Worm (Caenorhabditis elegans) whole organism, young adult: Measurements from ENCODE around the gene Y56A3A.30.

Experiments
- B0261.1 ChIP-seq: sonication (generic microtip); optimal IDR thresholded peaks from 2 replicates; lab custom pipeline; 2016; ENCODE audit warnings: mild to moderate bottlenecking, missing genetic modification characterization, moderate library complexity, missing compliant biosample characterization
- F22D6.2 ChIP-seq: sonication (generic microtip); optimal IDR thresholded peaks from 2 replicates; lab custom pipeline; 2016; ENCODE audit warnings: mild to moderate bottlenecking, missing genetic modification characterization, missing compliant biosample characterization
- F23B12.7 ChIP-seq: sonication (generic microtip); optimal IDR thresholded peaks from 2 replicates; lab custom pipeline; 2017; ENCODE audit warnings: missing genetic modification characterization, mild to moderate bottlenecking, missing compliant biosample characterization, antibody characterized with exemption, moderate library complexity; ENCODE audit not compliant: insufficient read depth
- F33H1.4 ChIP-seq: fragments of 200-800 bp; sonication (Bioruptor generic); IDR thresholded peaks from 2 replicates; pipeline ENCODE4 v1.3.6; 2022; ENCODE audit warnings: missing genetic modification reagents, missing genetic modification characterization, missing compliant biosample characterization
- F49E8.2 ChIP-seq: sonication (generic microtip); optimal IDR thresholded peaks from 3 replicates; lab custom pipeline; 2017; ENCODE audit warnings: missing genetic modification characterization, mild to moderate bottlenecking, missing compliant biosample characterization, antibody characterized with exemption, moderate library complexity; ENCODE audit not compliant: insufficient read depth
- F57A8.1 ChIP-seq: fragments of 200-800 bp; sonication (Bioruptor generic); optimal IDR thresholded peaks from 2 replicates; lab custom pipeline; 2018; ENCODE audit warnings: mild to moderate bottlenecking, missing genetic modification characterization, moderate library complexity, missing compliant biosample characterization
- F57C9.4 ChIP-seq: sonication (generic microtip); optimal IDR thresholded peaks from 2 replicates; lab custom pipeline; 2017; ENCODE audit warnings: mild to moderate bottlenecking, missing genetic modification characterization, missing compliant biosample characterization
- T26A5.8 ChIP-seq: sonication (generic microtip); optimal IDR thresholded peaks from 2 replicates; lab custom pipeline; 2016; ENCODE audit warnings: missing genetic modification characterization, missing compliant biosample characterization
- Y79H2A.3 ChIP-seq: fragments of 200-800 bp; sonication (Bioruptor generic); conservative IDR thresholded peaks from 2 replicates; pipeline ENCODE4 v1.3.6; 2022; ENCODE audit warnings: missing genetic modification reagents, missing genetic modification characterization, missing compliant biosample characterization
- Y95B8A.8 ChIP-seq: fragments of 200-800 bp; sonication (Bioruptor generic); IDR thresholded peaks from 2 replicates; pipeline ENCODE4 v1.3.6; 2022; ENCODE audit warnings: missing genetic modification reagents, missing genetic modification characterization, missing compliant biosample characterization
- atf-7 ChIP-seq: sonication (generic microtip); optimal IDR thresholded peaks from 2 replicates; lab custom pipeline; 2017; ENCODE audit warnings: mild to moderate bottlenecking, missing genetic modification characterization, missing compliant biosample characterization
- attf-3 ChIP-seq: fragments of 200-800 bp; sonication (Bioruptor generic); conservative IDR thresholded peaks from 2 replicates; pipeline ENCODE4 v1.3.6; 2022; ENCODE audit warnings: missing genetic modification reagents, missing genetic modification characterization, missing compliant biosample characterization
- ceh-79 ChIP-seq: sonication (generic microtip); optimal IDR thresholded peaks from 2 replicates; lab custom pipeline; 2017; ENCODE audit warnings: mild to moderate bottlenecking, missing genetic modification characterization, missing compliant biosample characterization
- egl-44 ChIP-seq: fragments of 200-800 bp; sonication (Bioruptor generic); IDR thresholded peaks from 2 replicates; pipeline ENCODE4 v1.3.6; 2022; ENCODE audit warnings: missing genetic modification reagents, missing genetic modification characterization, missing compliant biosample characterization
- ekl-4 ChIP-seq: fragments of 200-800 bp; sonication (Bioruptor generic); IDR thresholded peaks from 2 replicates; pipeline ENCODE4 v1.3.6; 2022; ENCODE audit warnings: missing genetic modification reagents, missing genetic modification characterization, missing compliant biosample characterization
- gei-17 ChIP-seq: fragments of 200-800 bp; sonication (Bioruptor generic); optimal IDR thresholded peaks from 2 replicates; lab custom pipeline; 2018; ENCODE audit warnings: mild to moderate bottlenecking, missing genetic modification characterization, missing compliant biosample characterization
- hlh-26 ChIP-seq: fragments of 200-800 bp; sonication (Bioruptor generic); conservative IDR thresholded peaks from 2 replicates; pipeline ENCODE4 v1.3.6; 2022; ENCODE audit warnings: missing genetic modification reagents, missing genetic modification characterization, missing compliant biosample characterization
- hmg-1.2 ChIP-seq: fragments of 200-800 bp; sonication (Bioruptor generic); IDR thresholded peaks from 2 replicates; pipeline ENCODE4 v1.3.6; 2022; ENCODE audit warnings: missing genetic modification reagents, missing genetic modification characterization, missing compliant biosample characterization
- hrde-1 ChIP-seq: sonication (generic microtip); optimal IDR thresholded peaks from 2 replicates; lab custom pipeline; 2016; ENCODE audit warnings: missing genetic modification characterization, mild to moderate bottlenecking, missing compliant biosample characterization, moderate library complexity, missing genotype, missing genetic modification reagents, borderline replicate concordance
- hsf-1 ChIP-seq: fragments of 200-800 bp; sonication (Bioruptor generic); IDR thresholded peaks from 2 replicates; pipeline ENCODE4 v1.3.6; 2022; ENCODE audit warnings: missing genetic modification reagents, missing genetic modification characterization, missing compliant biosample characterization
- lag-1 ChIP-seq: fragments of 200-800 bp; sonication (Bioruptor generic); IDR thresholded peaks from 2 replicates; pipeline ENCODE4 v1.3.6; 2022; ENCODE audit warnings: missing genetic modification reagents, missing genetic modification characterization, missing compliant biosample characterization
- lin-35 ChIP-seq, 3 experiments: fragments of 150-350 bp in 2 of 3; sonication (generic microtip) in 1 of 3; optimal IDR thresholded peaks; 2 replicates each; lab custom pipeline; 2014 to 2018; ENCODE audit warnings: missing biosample characterization in 3 of 3, missing genetic modification characterization in 3 of 3, missing genetic modification reagents in 3 of 3
- lir-1 ChIP-seq: fragments of 200-800 bp; sonication (Bioruptor generic); conservative IDR thresholded peaks from 2 replicates; pipeline ENCODE4 v1.3.6; 2022; ENCODE audit warnings: missing genetic modification reagents, missing genetic modification characterization, missing compliant biosample characterization
- madf-10 ChIP-seq: sonication (generic microtip); optimal IDR thresholded peaks from 2 replicates; lab custom pipeline; 2016; ENCODE audit warnings: mild to moderate bottlenecking, missing genetic modification characterization, missing compliant biosample characterization
- madf-3 ChIP-seq: fragments of 200-800 bp; sonication (Bioruptor generic); IDR thresholded peaks from 2 replicates; pipeline ENCODE4 v1.3.6; 2022; ENCODE audit warnings: missing genetic modification reagents, missing genetic modification characterization, missing compliant biosample characterization
- madf-6 ChIP-seq: fragments of 200-800 bp; sonication (Bioruptor generic); IDR thresholded peaks from 2 replicates; pipeline ENCODE4 v1.3.6; 2022; ENCODE audit warnings: missing genetic modification reagents, missing genetic modification characterization, missing compliant biosample characterization
- mxl-1 ChIP-seq: sonication (generic microtip); optimal IDR thresholded peaks from 2 replicates; lab custom pipeline; 2016; ENCODE audit warnings: missing genetic modification characterization, missing compliant biosample characterization
- nfyb-1 ChIP-seq: fragments of 200-800 bp; sonication (Bioruptor generic); IDR thresholded peaks from 2 replicates; pipeline ENCODE4 v1.3.6; 2022; ENCODE audit warnings: missing genetic modification reagents, missing genetic modification characterization, missing compliant biosample characterization
- nhr-80 ChIP-seq: sonication (generic microtip); optimal IDR thresholded peaks from 2 replicates; lab custom pipeline; 2016; ENCODE audit warnings: missing genetic modification characterization, missing compliant biosample characterization
- rcor-1 ChIP-seq: fragments of 200-800 bp; sonication (Bioruptor generic); IDR thresholded peaks from 2 replicates; pipeline ENCODE4 v1.3.6; 2022; ENCODE audit warnings: missing genetic modification reagents, missing genetic modification characterization, missing compliant biosample characterization
- rec-8 ChIP-seq, 2 experiments: sonication (generic microtip); optimal IDR thresholded peaks; 2 replicates each; lab custom pipeline; 2016; ENCODE audit warnings: mild to moderate bottlenecking in 2 of 2, missing genetic modification characterization in 2 of 2, missing genetic modification reagents in 2 of 2, missing genotype in 2 of 2, missing biosample characterization in 1 of 2, missing compliant biosample characterization in 1 of 2, moderate library complexity in 1 of 2
- sdz-38 ChIP-seq: sonication (generic microtip); optimal IDR thresholded peaks from 2 replicates; lab custom pipeline; 2016; ENCODE audit warnings: missing genotype, missing genetic modification characterization, missing compliant biosample characterization
- snpc-3.4 ChIP-seq: sonication (generic microtip); optimal IDR thresholded peaks from 2 replicates; lab custom pipeline; 2017; ENCODE audit warnings: missing genetic modification characterization, mild to moderate bottlenecking, missing compliant biosample characterization, antibody characterized with exemption, moderate library complexity, missing genotype, missing genetic modification reagents
- unc-130 ChIP-seq: sonication (generic microtip); optimal IDR thresholded peaks from 2 replicates; lab custom pipeline; 2016; ENCODE audit warnings: missing genetic modification reagents, missing genetic modification characterization, missing compliant biosample characterization
- unc-62 ChIP-seq: fragments of 150-350 bp; optimal IDR thresholded peaks from 2 replicates; lab custom pipeline; 2014; ENCODE audit warnings: missing biosample characterization, missing genetic modification reagents, missing genetic modification characterization
- zfh-2 ChIP-seq: fragments of 200-800 bp; sonication (Bioruptor generic); conservative IDR thresholded peaks from 2 replicates; pipeline ENCODE4 v1.3.6; 2022; ENCODE audit warnings: missing genetic modification reagents, missing genetic modification characterization, missing compliant biosample characterization
- ztf-25 ChIP-seq: fragments of 200-800 bp; sonication (Bioruptor generic); IDR thresholded peaks from 2 replicates; pipeline ENCODE4 v1.3.6; 2022; ENCODE audit warnings: missing genetic modification reagents, missing genetic modification characterization, missing compliant biosample characterization

The Y56A3A.30 gene

DNA sequence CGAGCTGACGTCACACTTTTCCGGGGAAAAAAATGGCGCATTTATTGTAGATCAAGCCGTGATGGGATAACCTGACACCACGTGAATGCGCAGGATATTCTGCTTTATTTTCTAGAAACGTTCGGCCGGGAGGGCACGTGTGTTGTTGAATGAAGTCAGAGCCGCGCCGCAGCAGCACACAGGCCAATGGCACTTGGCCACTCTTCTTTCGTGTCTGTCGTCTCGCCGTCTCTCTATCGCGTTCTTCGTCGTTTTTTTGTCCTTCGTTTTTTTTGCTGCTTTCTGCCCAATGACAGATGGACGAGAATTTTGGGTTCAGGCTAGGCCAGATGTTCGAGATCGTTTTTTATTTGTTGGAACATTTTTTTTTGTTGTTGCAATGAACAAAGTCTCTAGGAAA is 2.7 kb upstream of the Y56A3A.30 start (continued):
- TF ChIP-seq hrde-1 (tag; lab: Kevin White, UChicago): no peak
- TF ChIP-seq rcor-1 (GFP tag; lab: Robert Waterston, UW): no peak
- TF ChIP-seq nhr-80 (tag; lab: Kevin White, UChicago): peak; percentile 51
- TF ChIP-seq unc-62 (GFP tag; lab: Kevin White, UChicago): no peak
- TF ChIP-seq ztf-25 (GFP tag; lab: Robert Waterston, UW): no peak
- TF ChIP-seq zfh-2 (GFP tag; lab: Robert Waterston, UW): peak; percentile 94
- TF ChIP-seq ekl-4 (GFP tag; lab: Robert Waterston, UW): 0 out of 2 replicates have a peak, but pooled peaks have one; percentile 26
- TF ChIP-seq mxl-1: no peak
- no peak for TF ChIP-seq Y79H2A.3 (GFP tag; lab: Robert Waterston, UW)
- peak; percentile 59 for TF ChIP-seq F23B12.7
- peak in 1 of 3 experiments; percentile 26 for TF ChIP-seq lin-35 (GFP tag; optimal IDR thresholded peaks at IDR 0.05; lab: Kevin White, UChicago)
- TF ChIP-seq atf-7: no peak
- TF ChIP-seq F57C9.4 (tag; lab: Kevin White, UChicago): no peak
- no peak for TF ChIP-seq snpc-3.4 (tag; lab: Kevin White, UChicago)
- TF ChIP-seq madf-6 (GFP tag; lab: Robert Waterston, UW): no peak
- no peak for TF ChIP-seq Y95B8A.8 (GFP tag; lab: Robert Waterston, UW)
- TF ChIP-seq F49E8.2 (tag; lab: Kevin White, UChicago): no peak
- TF ChIP-seq F33H1.4: no peak
- no peak for TF ChIP-seq unc-130 (GFP tag; lab: Kevin White, UChicago)
- TF ChIP-seq T26A5.8 (tag; lab: Kevin White, UChicago): no peak
- no peak for TF ChIP-seq attf-3 (GFP tag; lab: Robert Waterston, UW)
- no peak for TF ChIP-seq lag-1 (GFP tag; lab: Robert Waterston, UW)
- no peak for TF ChIP-seq ceh-79 (tag; lab: Kevin White, UChicago)
- TF ChIP-seq hmg-1.2 (GFP tag; lab: Robert Waterston, UW): peak; percentile 28; the same call in 1 of the 2 replicates
- TF ChIP-seq F57A8.1: no peak
- TF ChIP-seq hsf-1: no peak
- TF ChIP-seq sdz-38: no peak
- no peak for TF ChIP-seq rec-8 (tag; optimal IDR thresholded peaks at IDR 0.05; lab: Kevin White, UChicago)
- TF ChIP-seq gei-17 (GFP tag; lab: Kevin White, UChicago): no peak
- TF ChIP-seq egl-44 (GFP tag; lab: Robert Waterston, UW): 0 out of 2 replicates have a peak, but pooled peaks have one; percentile 35
- no peak for TF ChIP-seq B0261.1 (tag; lab: Kevin White, UChicago)
- TF ChIP-seq F22D6.2 (tag; lab: Kevin White, UChicago): no peak
- TF ChIP-seq madf-3 (GFP tag; lab: Robert Waterston, UW): no peak
- peak; percentile 9 for TF ChIP-seq madf-10 (tag; lab: Kevin White, UChicago)

DNA sequence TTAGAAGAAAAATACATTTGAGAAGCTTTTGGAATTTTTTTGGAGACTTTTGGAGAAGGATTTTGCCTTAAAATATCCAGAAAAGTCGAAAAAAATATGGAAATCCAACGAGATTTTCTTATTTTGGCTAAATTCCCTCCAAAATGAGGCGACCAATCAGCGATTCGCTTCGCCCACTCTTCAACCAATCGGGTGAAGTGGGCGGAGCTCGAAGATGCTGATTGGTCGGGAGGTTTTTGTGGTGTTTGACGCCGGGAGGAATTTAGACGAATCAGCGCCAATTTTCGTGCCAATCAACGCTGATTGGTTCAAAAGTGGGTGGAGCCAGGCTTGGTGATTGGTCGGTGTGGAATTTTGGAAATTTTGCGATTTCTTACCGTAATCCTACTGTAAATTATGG is 1.9 kb upstream of the Y56A3A.30 start:
- TF ChIP-seq zfh-2 (GFP tag; lab: Robert Waterston, UW) (0 out of 2 replicates have a peak, but pooled peaks have one; percentile 9), nfyb-1 (peak; percentile 85), lir-1 (GFP tag; lab: Robert Waterston, UW) (no peak), hlh-26 (GFP tag; lab: Robert Waterston, UW) (no peak), unc-62 (GFP tag; lab: Kevin White, UChicago) (no peak)
